Worm (Caenorhabditis elegans) whole organism, L1 larva: ENCODE results near the gene Y40A1A.2.

Experiments used
- C34B4.2 ChIP-seq: sonication (generic microtip); optimal IDR thresholded peaks from 2 replicates; lab custom pipeline; 2017; ENCODE audit warnings: mild to moderate bottlenecking, missing genetic modification characterization, missing compliant biosample characterization
- mdl-1 ChIP-seq, 2 experiments: fragments of 150-350 bp; optimal IDR thresholded peaks; 2 replicates each; lab custom pipeline; 2014 to 2017; ENCODE audit warnings: missing biosample characterization in 2 of 2, missing genetic modification characterization in 2 of 2, inconsistent platforms in 1 of 2
- nhr-237 ChIP-seq: fragments of 150-350 bp; optimal IDR thresholded peaks from 2 replicates; lab custom pipeline; 2014; ENCODE audit warnings: missing biosample characterization, missing genetic modification characterization
- sptf-1 ChIP-seq: fragments of 150-350 bp; optimal IDR thresholded peaks from 2 replicates; lab custom pipeline; 2014; ENCODE audit warnings: missing biosample characterization, missing genetic modification characterization
- unc-130 ChIP-seq: fragments of 150-350 bp; optimal IDR thresholded peaks from 2 replicates; lab custom pipeline; 2017; ENCODE audit warnings: missing biosample characterization, missing genetic modification characterization, inconsistent platforms
- ztf-4 ChIP-seq: fragments of 150-350 bp; optimal IDR thresholded peaks from 2 replicates; lab custom pipeline; 2014; ENCODE audit warnings: missing biosample characterization, missing genetic modification characterization

DNA sequence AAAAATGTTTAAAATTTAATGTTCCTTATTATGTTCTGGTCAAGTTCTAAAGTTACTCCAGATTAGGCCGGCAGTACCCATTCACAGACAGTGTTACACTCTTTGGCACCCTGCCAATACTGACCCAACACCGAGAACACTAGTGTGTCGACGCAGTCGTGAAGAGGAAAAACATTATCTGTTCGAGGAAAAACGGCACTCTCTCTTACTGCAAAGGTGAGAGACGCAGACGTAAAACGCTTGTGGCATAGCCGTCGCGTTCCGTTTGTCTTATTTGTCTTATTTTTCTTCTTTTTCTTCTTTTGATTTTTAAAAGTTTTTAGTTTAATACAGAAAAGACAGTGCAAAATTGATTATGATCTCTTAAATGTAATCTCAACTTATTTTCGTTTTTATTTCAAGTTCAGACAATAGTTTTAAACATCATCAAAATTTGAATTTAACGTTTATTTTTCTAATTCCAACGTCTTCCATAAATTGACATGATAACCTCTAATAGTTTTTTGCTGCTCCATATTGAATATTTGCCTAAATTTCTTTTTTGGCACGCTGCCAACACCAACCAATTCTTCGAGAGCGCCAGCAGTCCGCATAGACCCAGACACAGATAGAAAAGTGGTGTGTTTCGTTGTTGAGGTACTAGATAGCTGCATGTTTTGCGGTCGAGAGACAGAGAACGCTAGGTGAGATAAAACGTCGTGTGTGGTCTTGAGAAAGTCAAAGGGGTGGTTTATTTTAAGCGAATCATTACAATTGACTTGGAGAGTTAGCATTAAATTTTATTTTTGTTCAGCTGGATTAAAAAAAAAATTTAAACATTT lies 29.4 kb upstream of the Y40A1A.2 start:
- TF ChIP-seq ztf-4 (tag; lab: Kevin White, UChicago): no peak
- TF ChIP-seq sptf-1 (tag; lab: Kevin White, UChicago): no peak
- TF ChIP-seq mdl-1 (tag; optimal IDR thresholded peaks at IDR 0.05; lab: Kevin White, UChicago): peak in 1 of 2 experiments; percentile 7
- TF ChIP-seq unc-130: no peak
- no peak for TF ChIP-seq C34B4.2 (tag; lab: Kevin White, UChicago)
- no peak for TF ChIP-seq nhr-237
